Fruit fly (Drosophila melanogaster) Kc167 (cell line): ENCODE measurements around the gene GILT3.

Experiments
- Myc ChIP-seq: fragments of >200 bp; optimal IDR thresholded peaks from 2 replicates; lab custom pipeline; 2017; ENCODE audit warnings: missing external identifiers
- Sin3A ChIP-seq: fragments of >200 bp; optimal IDR thresholded peaks from 2 replicates; lab custom pipeline; 2018; ENCODE audit warnings: missing external identifiers
- h ChIP-seq: fragments of >200 bp; optimal IDR thresholded peaks from 3 replicates; lab custom pipeline; 2018; ENCODE audit warnings: missing external identifiers
- insv ChIP-seq: fragments of >200 bp; optimal IDR thresholded peaks from 3 replicates; lab custom pipeline; 2018; ENCODE audit warnings: missing external identifiers
- psq ChIP-seq: fragments of >200 bp; optimal IDR thresholded peaks from 2 replicates; lab custom pipeline; 2017; ENCODE audit warnings: missing external identifiers
- ttk ChIP-seq: sonication (Bioruptor generic); optimal IDR thresholded peaks from 2 replicates; lab custom pipeline; 2017; ENCODE audit warnings: missing external identifiers

GILT3 gene

dm6 chr3R:23678349-23679193 is 1.4 kb downstream of the GILT3 start, which contains the start of gene GILT2:
GILT2 (plus strand) TSS chr3R:23678895.
- TF ChIP-seq ttk (no peak), h (no peak), insv (lab: Kevin White, UChicago) (no peak), psq (lab: Kevin White, UChicago) (no peak), Sin3A (no peak), Myc (lab: Kevin White, UChicago) (no peak)

dm6 chr3R:23679911-23680336 is 2.8 kb downstream of the GILT3 start, which contains the start of gene eIF3d1:
eIF3d1 (plus strand) TSS chr3R:23680039.
- TF ChIP-seq Myc (lab: Kevin White, UChicago) (no peak), ttk (no peak), psq (lab: Kevin White, UChicago) (no peak), insv (lab: Kevin White, UChicago) (no peak), h (no peak)

DNA sequence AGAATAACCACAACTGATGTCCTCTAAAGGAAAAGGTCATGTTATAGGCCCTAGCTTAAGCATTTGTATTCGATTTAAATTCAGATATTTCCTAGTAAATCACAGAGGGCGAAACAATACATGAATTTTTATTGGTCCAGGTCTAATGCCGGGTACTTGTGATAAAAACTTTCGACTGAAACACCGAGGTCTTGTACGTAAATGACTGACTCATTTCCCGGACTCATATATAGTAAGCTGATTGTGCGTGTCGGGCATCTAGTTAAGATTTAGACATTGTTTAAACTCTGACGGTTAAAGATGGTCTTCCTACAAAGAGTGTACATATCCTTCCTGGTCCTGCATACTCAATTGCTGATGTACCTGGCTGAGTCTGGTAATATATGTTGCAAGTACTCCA is 5.0 kb downstream of the GILT3 start, which contains the start of gene CG16710:
Gene CG16710, plus strand, starts transcription at position 301 of the 400 bp plus-strand sequence.
- TF ChIP-seq h, result no peak

- TF ChIP-seq Myc (lab: Kevin White, UChicago) (no peak), ttk (no peak), insv (lab: Kevin White, UChicago) (no peak), h (no peak), Sin3A (no peak)
These were observed 6.6 kb downstream of the GILT3 start, which contains the start of gene CG18754 for dm6 chr3R:23683757-23684156. CG18754 (plus strand) TSS chr3R:23684057.

DNA sequence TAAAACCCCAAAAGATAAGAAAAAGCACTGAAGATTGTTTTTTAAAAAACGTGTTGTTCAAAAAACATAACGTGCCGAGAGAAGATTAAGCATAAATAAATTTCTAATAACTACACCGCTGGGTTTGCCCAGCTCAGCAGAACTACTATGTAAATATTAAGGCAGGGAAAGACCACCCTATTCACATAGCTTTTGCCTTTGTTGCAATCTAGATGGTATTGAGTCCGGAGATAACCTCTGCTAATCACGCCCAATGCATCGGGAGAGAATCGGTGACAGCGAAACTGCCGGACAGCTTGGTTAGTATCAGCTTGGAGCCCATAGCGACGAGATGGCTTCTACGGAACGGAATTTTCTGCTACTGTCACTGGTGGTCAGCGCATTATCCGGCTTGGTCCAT is 8.8 kb downstream of the GILT3 start, which contains the start of gene SPE:
Gene SPE, plus strand, starts transcription at position 301 of the 400 bp plus-strand sequence.
- TF ChIP-seq h (no peak), ttk (no peak), psq (lab: Kevin White, UChicago) (no peak), Sin3A (no peak), Myc (lab: Kevin White, UChicago) (no peak), insv (lab: Kevin White, UChicago) (no peak)

DNA sequence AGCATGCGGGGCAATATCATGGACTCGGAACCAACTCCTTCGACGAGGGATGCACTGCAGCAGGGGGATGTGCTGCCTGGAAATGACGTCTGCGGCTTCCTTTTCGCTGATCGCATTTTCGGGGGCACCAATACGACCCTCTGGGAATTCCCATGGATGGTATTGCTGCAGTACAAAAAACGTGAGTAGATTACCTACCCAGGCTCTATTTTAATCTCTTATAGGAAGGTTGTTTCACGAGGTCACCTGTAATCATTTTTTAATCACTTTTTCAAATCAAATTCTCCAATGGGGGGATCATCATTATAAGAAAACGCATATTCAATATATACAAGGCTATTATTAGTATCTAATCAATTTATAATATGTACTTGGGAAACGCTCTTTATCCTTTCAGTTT is 9.8 kb downstream of the GILT3 start:
- no peak for TF ChIP-seq Myc (lab: Kevin White, UChicago)
- no peak for TF ChIP-seq Sin3A
- TF ChIP-seq h, result no peak
- TF ChIP-seq ttk, result no peak
- no peak for TF ChIP-seq insv (lab: Kevin White, UChicago)
- no peak for TF ChIP-seq psq (lab: Kevin White, UChicago)

- no peak for TF ChIP-seq h
- no peak for TF ChIP-seq Sin3A
- TF ChIP-seq ttk, result no peak
- no peak for TF ChIP-seq psq (lab: Kevin White, UChicago)
- no peak for TF ChIP-seq Myc (lab: Kevin White, UChicago)
- TF ChIP-seq insv (lab: Kevin White, UChicago), result no peak
These were observed 17.4 kb downstream of the GILT3 start, which contains the start of gene CG10254 for dm6 chr3R:23694579-23695033. CG10254 (minus strand) TSS chr3R:23694983.

DNA sequence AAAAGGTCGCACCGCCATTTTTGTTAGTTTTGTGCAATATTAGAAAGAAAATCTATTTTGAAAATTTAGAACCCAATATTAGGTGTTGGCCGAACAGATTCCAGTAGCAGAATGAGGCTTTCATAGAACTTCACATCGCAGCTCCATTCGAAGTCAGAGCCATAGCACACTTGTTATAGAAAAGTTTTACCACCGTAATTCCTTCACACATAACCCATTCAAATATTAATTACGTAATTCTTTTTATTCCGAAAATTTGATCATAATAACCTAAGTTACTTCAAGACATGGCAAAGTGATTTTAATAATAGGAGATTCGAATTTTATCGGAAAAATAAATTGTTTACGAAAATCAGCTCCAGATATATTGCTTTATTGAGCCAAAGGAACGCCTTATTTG is 19.0 kb downstream of the GILT3 start, which contains the start of gene CG10252:
Gene CG10252, minus strand, starts transcription at position 101 of the 400 bp plus-strand sequence.
- TF ChIP-seq Myc (lab: Kevin White, UChicago), result no peak
- no peak for TF ChIP-seq Sin3A
- no peak for TF ChIP-seq h
- TF ChIP-seq insv (lab: Kevin White, UChicago), result no peak
- TF ChIP-seq psq (lab: Kevin White, UChicago), result no peak
- no peak for TF ChIP-seq ttk

DNA sequence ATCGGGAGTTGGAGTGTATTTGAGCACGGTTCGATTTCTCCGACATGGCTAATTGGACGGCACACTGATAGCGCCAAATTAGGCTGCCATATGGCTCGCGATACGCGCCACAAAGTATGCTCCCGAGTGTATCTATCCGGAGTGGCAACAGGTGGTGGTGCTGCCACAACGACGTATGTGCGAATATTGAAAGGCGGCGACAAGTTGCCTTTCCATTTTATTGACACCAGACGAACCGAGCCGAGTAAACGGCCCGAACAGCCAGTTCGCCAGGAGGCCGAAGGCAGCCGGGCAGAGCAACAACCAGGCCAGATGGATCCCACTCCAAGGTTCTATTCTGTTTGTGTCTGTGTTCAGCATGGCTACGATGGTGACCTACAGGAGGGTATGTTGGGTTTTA is 21.7 kb downstream of the GILT3 start, which contains the start of gene prt:
Gene prt, minus strand, starts transcription at position 193 of the 400 bp plus-strand sequence.
- TF ChIP-seq Myc (lab: Kevin White, UChicago), result no peak
- no peak for TF ChIP-seq h
- TF ChIP-seq ttk, result no peak
- no peak for TF ChIP-seq insv (lab: Kevin White, UChicago)
- no peak for TF ChIP-seq psq (lab: Kevin White, UChicago)
- TF ChIP-seq Sin3A, result no peak

DNA sequence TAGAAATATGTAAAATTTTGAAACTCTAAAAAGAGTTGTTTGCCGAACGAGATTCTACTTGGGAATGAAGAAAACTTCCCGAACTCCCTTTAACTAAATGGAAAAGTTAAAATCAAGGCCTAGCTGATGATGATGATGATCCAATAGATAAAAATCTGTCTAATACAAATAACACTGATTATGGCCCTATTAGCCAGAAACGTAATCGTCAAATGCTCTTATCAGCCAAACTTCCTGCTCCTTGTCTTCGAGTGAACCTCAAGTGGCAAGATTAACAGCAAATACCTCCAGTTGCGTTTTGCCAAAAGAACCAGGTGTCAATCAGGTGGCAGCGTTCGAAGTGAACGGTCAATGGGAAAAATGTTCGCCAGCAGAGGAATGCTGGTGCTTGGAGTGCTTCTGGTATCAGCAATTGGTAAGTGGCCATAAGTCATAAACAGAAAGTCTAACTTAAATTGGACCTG is 23.2 kb downstream of the GILT3 start, which contains the start of the genes CG31468 and Gba1a:
Gene CG31468, minus strand, starts transcription at position 51 of the 464 bp plus-strand sequence.
Gene Gba1a, plus strand, starts transcription at position 318 of the 464 bp plus-strand sequence.
- TF ChIP-seq Myc (lab: Kevin White, UChicago) (no peak), ttk (no peak), psq (lab: Kevin White, UChicago) (no peak), h (no peak), Sin3A (no peak), insv (lab: Kevin White, UChicago) (no peak)

DNA sequence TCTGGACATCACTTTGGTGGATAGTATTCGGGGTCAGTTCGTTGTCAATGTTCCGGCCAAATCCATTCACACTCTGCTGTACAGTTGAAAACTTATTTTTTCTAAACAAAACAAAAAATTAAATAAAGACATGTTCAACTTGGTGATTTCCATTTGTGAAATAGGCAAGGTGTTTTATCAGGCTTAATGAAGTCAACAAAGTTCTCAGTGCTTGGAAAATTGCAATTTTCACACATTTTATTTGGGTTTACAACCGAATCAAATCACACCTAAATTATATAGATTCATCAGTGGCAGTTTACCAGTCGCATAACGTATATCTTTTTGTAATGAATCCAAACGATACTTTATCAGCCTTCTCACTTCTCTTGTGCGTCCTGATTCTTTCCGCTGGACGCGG is 25.3 kb downstream of the GILT3 start, which contains the start of gene Qsox4:
Gene Qsox4, plus strand, starts transcription at position 301 of the 400 bp plus-strand sequence.
- TF ChIP-seq Sin3A, result no peak
- TF ChIP-seq insv (lab: Kevin White, UChicago), result no peak
- no peak for TF ChIP-seq h
- TF ChIP-seq ttk, result no peak
- no peak for TF ChIP-seq psq (lab: Kevin White, UChicago)
- TF ChIP-seq Myc (lab: Kevin White, UChicago), result no peak

DNA sequence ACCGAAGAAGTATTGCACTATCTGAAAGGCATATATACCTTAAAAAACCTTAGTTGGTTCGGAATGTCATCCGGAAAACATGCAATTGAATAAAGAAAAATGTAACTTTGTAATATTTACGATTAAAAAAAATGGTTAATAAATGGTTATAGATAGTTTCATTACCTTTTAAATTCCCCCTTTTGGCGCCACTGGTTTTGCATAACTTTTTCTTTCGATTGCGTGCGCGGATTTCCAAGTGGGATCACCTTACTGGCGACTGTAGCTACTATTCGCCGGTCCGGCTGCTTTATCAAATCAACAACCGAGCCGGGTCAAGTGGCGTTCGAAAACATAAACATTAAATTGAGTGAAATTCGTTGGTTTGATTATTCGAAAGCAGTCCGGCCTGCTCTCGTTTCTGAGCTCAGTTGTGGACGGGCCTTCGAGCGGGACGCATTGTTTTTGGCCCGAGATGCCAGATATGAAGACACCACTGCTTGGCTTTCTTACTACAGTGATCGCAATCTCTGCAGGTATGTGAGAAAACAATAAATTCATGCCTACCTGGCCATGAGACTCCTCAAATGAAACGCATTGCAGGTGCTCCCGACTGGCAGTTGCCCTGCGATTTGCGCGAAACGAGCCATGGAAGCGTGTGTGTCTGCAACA is 27.4 kb downstream of the GILT3 start, which contains the start of gene Gba1b:
Gene Gba1b, plus strand, starts transcription at position 422 of the 651 bp plus-strand sequence.
- TF ChIP-seq Myc (lab: Kevin White, UChicago) (no peak), Sin3A (no peak), insv (lab: Kevin White, UChicago) (no peak), ttk (no peak), h (no peak), psq (lab: Kevin White, UChicago) (no peak)
